Worm (Caenorhabditis elegans): ENCODE data around the gene F54C9.9.

DNA sequence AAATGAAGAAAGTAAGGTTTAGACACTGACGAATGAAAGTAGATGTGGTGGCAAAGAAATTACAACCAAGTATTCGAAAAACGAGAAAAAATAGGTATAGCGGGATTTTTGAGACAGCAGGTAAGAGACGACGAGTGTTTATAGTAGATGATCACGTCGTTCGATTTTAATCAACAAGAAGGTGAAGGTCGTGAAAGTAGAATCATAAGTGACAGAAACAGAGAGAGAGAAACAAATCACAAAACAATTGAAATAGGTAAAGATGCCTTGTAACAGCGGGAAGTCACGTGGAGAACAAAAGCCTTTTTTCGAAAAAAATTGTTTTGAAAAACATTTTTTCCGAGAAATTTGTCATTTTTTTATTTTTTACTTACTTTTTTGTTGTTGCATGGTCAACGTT, 52.2 kb downstream of the F54C9.9 start, which contains the start of gene T22C8.6:
- no peak for TF ChIP-seq him-1 (tag; optimal IDR thresholded peaks at IDR 0.05)
- no peak for TF ChIP-seq dao-5 (tag; optimal IDR thresholded peaks at IDR 0.05)
